Worm (Caenorhabditis elegans): ENCODE data around the gene Y71G10AR.4.

- TF ChIP-seq snpc-4 (tag; optimal IDR thresholded peaks at IDR 0.05) (no peak), skn-1 (tag; optimal IDR thresholded peaks at IDR 0.05) (no peak), egl-27 (tag; optimal IDR thresholded peaks at IDR 0.05) (no peak), egl-5 (tag; optimal IDR thresholded peaks at IDR 0.05) (no peak), elt-1 (tag; optimal IDR thresholded peaks at IDR 0.05) (no peak), ztf-11 (tag; optimal IDR thresholded peaks at IDR 0.05) (no peak), daf-12 (tag; optimal IDR thresholded peaks at IDR 0.05) (no peak), nhr-237 (tag; optimal IDR thresholded peaks at IDR 0.05) (no peak), lin-15B (tag; optimal IDR thresholded peaks at IDR 0.05) (no peak)
Observed at ce11 chrIV:2253392-2254048, 54.7 kb downstream of the Y71G10AR.4 start.
